Worm (Caenorhabditis elegans): ENCODE results near the gene C25A8.1.

DNA sequence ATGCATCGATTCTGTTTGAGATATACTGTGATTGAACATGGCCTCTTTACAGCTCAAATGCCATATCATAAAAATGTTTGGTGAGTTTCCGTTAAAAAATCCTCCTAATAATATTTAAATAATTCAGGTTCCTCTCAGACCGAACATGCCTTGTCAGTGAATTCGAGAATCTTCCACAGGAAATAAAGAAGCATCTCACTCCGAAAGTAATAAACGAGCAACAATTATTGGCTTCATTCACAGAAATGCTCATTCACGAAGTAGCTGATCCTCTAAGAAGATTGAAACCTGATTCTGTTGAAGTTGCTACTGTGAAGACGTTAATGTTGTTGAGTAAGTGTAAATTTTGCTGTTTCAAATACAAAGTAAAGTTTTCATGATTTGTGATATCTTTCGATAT lies 41.2 kb downstream of the C25A8.1 start:
- no peak for TF ChIP-seq unc-39 (tag; optimal IDR thresholded peaks at IDR 0.05)
- no peak for TF ChIP-seq nhr-237 (tag; optimal IDR thresholded peaks at IDR 0.05)
- TF ChIP-seq elt-1 (tag; optimal IDR thresholded peaks at IDR 0.05; ENCODE audit: borderline replicate concordance, insufficient read depth): no peak
- TF ChIP-seq snpc-4 (tag; optimal IDR thresholded peaks at IDR 0.05): no peak
- TF ChIP-seq elt-3 (tag; optimal IDR thresholded peaks at IDR 0.05): no peak
- no peak for TF ChIP-seq lin-13 (tag; optimal IDR thresholded peaks at IDR 0.05)
